Fruit fly (Drosophila melanogaster) whole organism, embryonic: ENCODE measurements around the gene CG1943.

Experiments
- B-H1 ChIP-seq: fragments of 200-800 bp; sonication (Bioruptor generic); IDR thresholded peaks from 3 replicates; pipeline ENCODE4 v1.3.6; 2022; ENCODE audit warnings: missing biosample characterization, missing genetic modification characterization
- CG11085 ChIP-seq: fragments of 200-800 bp; sonication (Bioruptor generic); IDR thresholded peaks from 2 replicates; pipeline ENCODE4 v1.3.6; 2022; ENCODE audit warnings: missing biosample characterization, missing genetic modification characterization
- CG13624 ChIP-seq: fragments of 200-800 bp; sonication (Bioruptor generic); optimal IDR thresholded peaks from 2 replicates; lab custom pipeline; 2016; ENCODE audit warnings: missing biosample characterization, missing genetic modification characterization
- CG14860 ChIP-seq: fragments of 200-800 bp; sonication (Bioruptor generic); IDR thresholded peaks from 3 replicates; pipeline ENCODE4 v1.3.6; 2022; ENCODE audit warnings: missing biosample characterization, missing genetic modification characterization; ENCODE audit not compliant: partially characterized antibody
- CG17829 ChIP-seq: fragments of 200-800 bp; optimal IDR thresholded peaks from 2 replicates; lab custom pipeline; 2019; ENCODE audit warnings: missing biosample characterization, mild to moderate bottlenecking, missing genetic modification characterization, moderate library complexity
- CG2120 ChIP-seq: fragments of 200-800 bp; sonication (Bioruptor generic); optimal IDR thresholded peaks from 3 replicates; lab custom pipeline; 2016; ENCODE audit warnings: missing biosample characterization, missing genetic modification characterization
- CG2129 ChIP-seq: fragments of 200-800 bp; sonication (Bioruptor generic); IDR thresholded peaks from 2 replicates; pipeline ENCODE4 v1.3.6; 2022; ENCODE audit warnings: missing biosample characterization, missing genetic modification characterization; ENCODE audit not compliant: partially characterized antibody
- CG30431 ChIP-seq: fragments of 200-800 bp; sonication (Bioruptor generic); optimal IDR thresholded peaks from 2 replicates; lab custom pipeline; 2017; ENCODE audit warnings: missing biosample characterization, missing genetic modification characterization
- CG3065 ChIP-seq: fragments of 200-800 bp; sonication (Bioruptor generic); optimal IDR thresholded peaks from 2 replicates; lab custom pipeline; 2016; ENCODE audit warnings: missing biosample characterization, missing genetic modification characterization
- CG34224 ChIP-seq: fragments of 200-800 bp; sonication (Bioruptor generic); IDR thresholded peaks from 3 replicates; pipeline ENCODE4 v1.3.6; 2022; ENCODE audit warnings: missing biosample characterization, missing genetic modification characterization; ENCODE audit not compliant: partially characterized antibody
- CG4404 ChIP-seq: fragments of 200-800 bp; sonication (Bioruptor generic); IDR thresholded peaks from 2 replicates; pipeline ENCODE4 v1.3.6; 2022; ENCODE audit warnings: missing biosample characterization, missing genetic modification characterization
- CG4707 ChIP-seq: fragments of 200-800 bp; sonication (Bioruptor generic); optimal IDR thresholded peaks from 2 replicates; lab custom pipeline; 2018; ENCODE audit warnings: missing biosample characterization, mild to moderate bottlenecking, missing genetic modification characterization, moderate library complexity
- CG4820 ChIP-seq: fragments of 200-800 bp; sonication (Bioruptor generic); optimal IDR thresholded peaks from 3 replicates; lab custom pipeline; 2016; ENCODE audit warnings: missing biosample characterization, missing genetic modification characterization
- CG6813 ChIP-seq: fragments of 200-800 bp; sonication (Bioruptor generic); optimal IDR thresholded peaks from 2 replicates; lab custom pipeline; 2017; ENCODE audit warnings: missing biosample characterization, missing genetic modification characterization, mild to moderate bottlenecking, moderate library complexity, missing genetic modification reagents
- CG8281 ChIP-seq: fragments of 200-800 bp; sonication (Bioruptor generic); optimal IDR thresholded peaks from 2 replicates; lab custom pipeline; 2018; ENCODE audit warnings: missing biosample characterization, mild to moderate bottlenecking, missing genetic modification characterization, moderate library complexity
- Dad ChIP-seq: fragments of 200-800 bp; sonication (Bioruptor generic); optimal IDR thresholded peaks from 3 replicates; lab custom pipeline; 2016; ENCODE audit warnings: missing biosample characterization, missing genetic modification characterization
- Dfd ChIP-seq, 2 experiments: fragments of >200 bp; optimal IDR thresholded peaks; 2 replicates each; lab custom pipeline; 2017; ENCODE audit warnings: missing biosample characterization in 2 of 2, missing genetic modification characterization in 2 of 2
- Doc2 ChIP-seq: fragments of 200-800 bp; sonication (Bioruptor generic); IDR thresholded peaks from 2 replicates; pipeline ENCODE4 v1.3.6; 2022; ENCODE audit warnings: missing biosample characterization, missing genetic modification characterization
- Dref ChIP-seq: fragments of 200-800 bp; sonication (Bioruptor generic); IDR thresholded peaks from 2 replicates; pipeline ENCODE4 v1.3.6; 2022; ENCODE audit warnings: missing biosample characterization, missing genetic modification characterization
- E2f2 ChIP-seq: fragments of 200-800 bp; sonication (Bioruptor generic); IDR thresholded peaks from 2 replicates; pipeline ENCODE4 v1.3.6; 2022; ENCODE audit warnings: missing biosample characterization, missing genetic modification characterization
- Fer1 ChIP-seq: fragments of 200-800 bp; sonication (Bioruptor generic); optimal IDR thresholded peaks from 2 replicates; lab custom pipeline; 2017; ENCODE audit warnings: missing biosample characterization, mild to moderate bottlenecking, missing genetic modification characterization
- HLH54F ChIP-seq: fragments of 200-800 bp; sonication (Bioruptor generic); optimal IDR thresholded peaks from 3 replicates; lab custom pipeline; 2016; ENCODE audit warnings: missing biosample characterization, missing genetic modification characterization
- HLHmδ ChIP-seq: fragments of 200-800 bp; sonication (Bioruptor generic); optimal IDR thresholded peaks from 2 replicates; lab custom pipeline; 2018; ENCODE audit warnings: missing biosample characterization, mild to moderate bottlenecking, missing genetic modification characterization, moderate library complexity
- Hmr ChIP-seq: fragments of 200-800 bp; sonication (Bioruptor generic); optimal IDR thresholded peaks from 3 replicates; lab custom pipeline; 2017; ENCODE audit warnings: mild to moderate bottlenecking, missing biosample characterization, missing genetic modification reagents, missing genetic modification characterization
- MBD-R2 ChIP-seq: fragments of 200-800 bp; sonication (Bioruptor generic); IDR thresholded peaks from 2 replicates; pipeline ENCODE4 v1.3.6; 2022; ENCODE audit warnings: missing biosample characterization, missing genetic modification characterization
- Meics ChIP-seq: fragments of 200-800 bp; sonication (Bioruptor generic); optimal IDR thresholded peaks from 2 replicates; lab custom pipeline; 2017; ENCODE audit warnings: missing biosample characterization, mild to moderate bottlenecking, missing genetic modification characterization
- Myb ChIP-seq: fragments of 200-800 bp; sonication (Bioruptor generic); optimal IDR thresholded peaks from 2 replicates; lab custom pipeline; 2016; ENCODE audit warnings: missing biosample characterization, missing genetic modification characterization
- NC2β ChIP-seq: fragments of 200-800 bp; sonication (Bioruptor generic); optimal IDR thresholded peaks from 2 replicates; lab custom pipeline; 2016; ENCODE audit warnings: missing biosample characterization, missing genetic modification characterization
- NK7.1 ChIP-seq: fragments of 200-800 bp; sonication (Bioruptor generic); optimal IDR thresholded peaks from 3 replicates; lab custom pipeline; 2016; ENCODE audit warnings: missing biosample characterization, missing genetic modification characterization
- Oli ChIP-seq: fragments of 200-800 bp; sonication (Bioruptor generic); optimal IDR thresholded peaks from 2 replicates; lab custom pipeline; 2018; ENCODE audit warnings: missing biosample characterization, mild to moderate bottlenecking, missing genetic modification characterization, moderate library complexity
- Pdp1 ChIP-seq, 2 experiments: fragments of 200-800 bp; sonication (Bioruptor generic); optimal IDR thresholded peaks; 3 replicates each; lab custom pipeline; 2016; ENCODE audit warnings: missing biosample characterization in 2 of 2, missing genetic modification characterization in 2 of 2, mild to moderate bottlenecking in 1 of 2, moderate library complexity in 1 of 2
- Scr ChIP-seq: fragments of 200-800 bp; sonication (Bioruptor generic); IDR thresholded peaks from 2 replicates; pipeline ENCODE4 v1.3.6; 2022; ENCODE audit warnings: missing biosample characterization, missing genetic modification characterization; ENCODE audit not compliant: partially characterized antibody
- Six4 ChIP-seq: fragments of 200-800 bp; sonication (Bioruptor generic); optimal IDR thresholded peaks from 2 replicates; lab custom pipeline; 2016; ENCODE audit warnings: missing biosample characterization, missing genetic modification characterization
- Sox102F ChIP-seq: fragments of 200-800 bp; sonication (Bioruptor generic); optimal IDR thresholded peaks from 2 replicates; lab custom pipeline; 2018; ENCODE audit warnings: missing biosample characterization, mild to moderate bottlenecking, missing genetic modification characterization, moderate library complexity
- abd-A ChIP-seq: fragments of 200-800 bp; sonication (Bioruptor generic); optimal IDR thresholded peaks from 3 replicates; lab custom pipeline; 2019; ENCODE audit warnings: missing biosample characterization, mild to moderate bottlenecking, missing genetic modification characterization, moderate library complexity
- ato ChIP-seq: fragments of 200-800 bp; sonication (Bioruptor generic); IDR thresholded peaks from 2 replicates; pipeline ENCODE4 v1.3.6; 2022; ENCODE audit warnings: missing biosample characterization, missing genetic modification characterization; ENCODE audit not compliant: partially characterized antibody
- bowl ChIP-seq: fragments of 200-800 bp; sonication (Bioruptor generic); IDR thresholded peaks from 2 replicates; pipeline ENCODE4 v1.3.6; 2022; ENCODE audit warnings: missing biosample characterization, missing genetic modification characterization
- cas ChIP-seq: fragments of 200-800 bp; sonication (Bioruptor generic); IDR thresholded peaks from 2 replicates; pipeline ENCODE4 v1.3.6; 2022; ENCODE audit warnings: missing biosample characterization, missing genetic modification characterization
- esg ChIP-seq: fragments of 200-800 bp; sonication (Bioruptor generic); conservative IDR thresholded peaks from 2 replicates; pipeline ENCODE4 v1.3.6; 2022; ENCODE audit warnings: missing biosample characterization, missing genetic modification characterization
- eve ChIP-seq, 2 experiments: fragments of >200 bp; optimal IDR thresholded peaks; 2 replicates each; lab custom pipeline; 2017; ENCODE audit warnings: missing biosample characterization in 2 of 2, missing genetic modification characterization in 2 of 2
- hth ChIP-seq: fragments of >200 bp; optimal IDR thresholded peaks from 2 replicates; lab custom pipeline; 2017; ENCODE audit warnings: inconsistent platforms
- kay ChIP-seq: fragments of 200-800 bp; sonication (Bioruptor generic); optimal IDR thresholded peaks from 2 replicates; lab custom pipeline; 2016; ENCODE audit warnings: missing biosample characterization, missing genetic modification characterization
- klu ChIP-seq: fragments of 200-800 bp; sonication (Bioruptor generic); IDR thresholded peaks from 2 replicates; pipeline ENCODE4 v1.3.6; 2022; ENCODE audit warnings: missing biosample characterization, missing genetic modification characterization
- lola ChIP-seq, 3 experiments: fragments of >200 bp in 2 of 3; fragments of 200-800 bp in 1 of 3; sonication (Bioruptor generic) in 1 of 3; optimal IDR thresholded peaks; 2 replicates each; lab custom pipeline; 2017 to 2019; ENCODE audit warnings: missing biosample characterization in 3 of 3, missing genetic modification characterization in 3 of 3, mild to moderate bottlenecking in 1 of 3, moderate library complexity in 1 of 3
- sd ChIP-seq: fragments of 200-800 bp; sonication (Bioruptor generic); optimal IDR thresholded peaks from 3 replicates; lab custom pipeline; 2018; ENCODE audit warnings: missing biosample characterization, mild to moderate bottlenecking, missing genetic modification characterization, moderate library complexity
- seq ChIP-seq: fragments of 200-800 bp; sonication (Bioruptor generic); IDR thresholded peaks from 2 replicates; pipeline ENCODE4 v1.3.6; 2022; ENCODE audit warnings: missing biosample characterization, missing genetic modification characterization
- shn ChIP-seq: fragments of 200-800 bp; sonication (Bioruptor generic); optimal IDR thresholded peaks from 3 replicates; lab custom pipeline; 2016; ENCODE audit warnings: missing biosample characterization, missing genetic modification characterization
- slbo ChIP-seq: fragments of 200-800 bp; sonication (Bioruptor generic); IDR thresholded peaks from 2 replicates; pipeline ENCODE4 v1.3.6; 2022; ENCODE audit warnings: missing biosample characterization, missing genetic modification characterization
- ssp ChIP-seq: fragments of 200-800 bp; sonication (Bioruptor generic); IDR thresholded peaks from 2 replicates; pipeline ENCODE4 v1.3.6; 2022; ENCODE audit warnings: missing biosample characterization, missing genetic modification characterization
- trem ChIP-seq: fragments of 200-800 bp; optimal IDR thresholded peaks from 3 replicates; lab custom pipeline; 2019; ENCODE audit warnings: missing biosample characterization, mild to moderate bottlenecking, missing genetic modification characterization, moderate library complexity
- wor ChIP-seq: fragments of 200-800 bp; sonication (Bioruptor generic); IDR thresholded peaks from 2 replicates; pipeline ENCODE4 v1.3.6; 2022; ENCODE audit warnings: missing biosample characterization, missing genetic modification characterization
- yki ChIP-seq: fragments of >200 bp; optimal IDR thresholded peaks from 3 replicates; lab custom pipeline; 2018

Gene CG1943

dm6 chr3R:7037250-7037802 is 37.3 kb upstream of the CG1943 start (continued):
- TF ChIP-seq klu (GFP tag; lab: Robert Waterston, UW) (no peak), Myb (GFP tag; lab: Kevin White, UChicago) (no peak), hth (lab: Kevin White, UChicago) (peak; percentile 82), NC2β (GFP tag; lab: Kevin White, UChicago) (no peak), B-H1 (GFP tag; lab: Robert Waterston, UW) (no peak), abd-A (tag; lab: Kevin White, UChicago) (peak; percentile 100), ato (no peak), CG8281 (tag; lab: Kevin White, UChicago) (no peak), Fer1 (GFP tag; lab: Kevin White, UChicago) (no peak), CG2120 (no peak), Pdp1 (GFP tag; optimal IDR thresholded peaks at IDR 0.05; lab: Kevin White, UChicago) (peak; percentile 11 to 86), shn (GFP tag; lab: Kevin White, UChicago) (no peak), cas (GFP tag; lab: Robert Waterston, UW) (no peak), CG4404 (no peak), Six4 (GFP tag; lab: Kevin White, UChicago) (no peak), ssp (GFP tag; lab: Robert Waterston, UW) (no peak), Sox102F (no peak), CG2129 (GFP tag; lab: Robert Waterston, UW) (no peak), Scr (GFP tag; lab: Robert Waterston, UW) (peak; percentile 52), yki (peak; percentile 37), CG11085 (no peak), CG4820 (GFP tag; lab: Kevin White, UChicago) (no peak), Dref (no peak), CG34224 (peak; percentile 41; the same call in 2 of the 3 replicates), seq (GFP tag; lab: Robert Waterston, UW) (peak; percentile 74), HLH54F (GFP tag; lab: Kevin White, UChicago) (no peak), CG6813 (GFP tag; lab: Kevin White, UChicago) (no peak), CG14860 (GFP tag; lab: Robert Waterston, UW) (0 out of 3 replicates have a peak, but pooled peaks have one; percentile 29), trem (peak; percentile 5), HLHmδ (GFP tag; lab: Kevin White, UChicago) (no peak), Dad (GFP tag; lab: Kevin White, UChicago) (no peak), esg (GFP tag; lab: Robert Waterston, UW) (no peak), slbo (no peak), Meics (GFP tag; lab: Kevin White, UChicago) (no peak), E2f2 (no peak; the same call in 1 of the 2 replicates), CG17829 (peak; percentile 72), CG3065 (GFP tag; lab: Kevin White, UChicago) (no peak), lola (GFP tag; optimal IDR thresholded peaks at IDR 0.05; lab: Kevin White, UChicago) (no peak), Doc2 (GFP tag; lab: Robert Waterston, UW) (no peak), NK7.1 (no peak), kay (GFP tag; lab: Kevin White, UChicago) (no peak), wor (no peak), Oli (no peak), MBD-R2 (no peak), bowl (GFP tag; lab: Robert Waterston, UW) (no peak), Hmr (peak; percentile 37), eve (GFP tag; optimal IDR thresholded peaks at IDR 0.05; lab: Kevin White, UChicago) (no peak), sd (tag; lab: Kevin White, UChicago) (peak; percentile 51), Dfd (GFP tag; optimal IDR thresholded peaks at IDR 0.05; lab: Kevin White, UChicago) (no peak), CG30431 (GFP tag; lab: Kevin White, UChicago) (no peak), CG4707 (GFP tag; lab: Kevin White, UChicago) (no peak), CG13624 (GFP tag; lab: Kevin White, UChicago) (no peak)
